Fruit fly (Drosophila melanogaster): ENCODE data around the gene CG34180.

CG34180 gene

dm6 chr2L:6073894-6074293 lies 13.6 kb downstream of the CG34180 start:
- TF ChIP-seq Sp1 (GFP tag; optimal IDR thresholded peaks at IDR 0.05) (no peak), rgr (GFP tag; optimal IDR thresholded peaks at IDR 0.05) (no peak), Rel (GFP tag; optimal IDR thresholded peaks at IDR 0.05) (no peak), Rel (tag; optimal IDR thresholded peaks at IDR 0.05) (no peak), Hr78 (GFP tag; optimal IDR thresholded peaks at IDR 0.05) (no peak), Vsx2 (GFP tag; optimal IDR thresholded peaks at IDR 0.05; ENCODE audit: partially characterized antibody) (no peak), tai (GFP tag; optimal IDR thresholded peaks at IDR 0.05) (no peak), foxo (GFP tag; optimal IDR thresholded peaks at IDR 0.05) (no peak), pan (optimal IDR thresholded peaks at IDR 0.05) (no peak), woc (GFP tag; optimal IDR thresholded peaks at IDR 0.05) (no peak), psq (GFP tag; optimal IDR thresholded peaks at IDR 0.05) (no peak), HLH106 (tag; optimal IDR thresholded peaks at IDR 0.05) (no peak), CG9705 (GFP tag; optimal IDR thresholded peaks at IDR 0.05) (no peak), dl (GFP tag; optimal IDR thresholded peaks at IDR 0.05; ENCODE audit: insufficient read depth in 1 of 2, partially characterized antibody in 2 of 2) (no peak), h (GFP tag; optimal IDR thresholded peaks at IDR 0.05) (no peak), fru (GFP tag; optimal IDR thresholded peaks at IDR 0.05) (no peak)

- TF ChIP-seq N (GFP tag; optimal IDR thresholded peaks at IDR 0.05) = no peak
- TF ChIP-seq Dfd (GFP tag; optimal IDR thresholded peaks at IDR 0.05) = no peak
- no peak for TF ChIP-seq fru (GFP tag; optimal IDR thresholded peaks at IDR 0.05)
- TF ChIP-seq pan (optimal IDR thresholded peaks at IDR 0.05) = no peak
- no peak for TF ChIP-seq CG32264 (GFP tag; optimal IDR thresholded peaks at IDR 0.05)
- no peak for TF ChIP-seq woc (GFP tag; optimal IDR thresholded peaks at IDR 0.05)
- TF ChIP-seq h (GFP tag; optimal IDR thresholded peaks at IDR 0.05) = no peak
- no peak for TF ChIP-seq Sp1 (GFP tag; optimal IDR thresholded peaks at IDR 0.05)
- TF ChIP-seq jim (GFP tag; optimal IDR thresholded peaks at IDR 0.05) = no peak
- TF ChIP-seq foxo (GFP tag; optimal IDR thresholded peaks at IDR 0.05) = no peak
- no peak for TF ChIP-seq Vsx2 (GFP tag; optimal IDR thresholded peaks at IDR 0.05; ENCODE audit: partially characterized antibody)
- no peak for TF ChIP-seq Rel (GFP tag; optimal IDR thresholded peaks at IDR 0.05)
- no peak for TF ChIP-seq Rel (tag; optimal IDR thresholded peaks at IDR 0.05)
- TF ChIP-seq psq (GFP tag; optimal IDR thresholded peaks at IDR 0.05) = no peak
- TF ChIP-seq dl (GFP tag; optimal IDR thresholded peaks at IDR 0.05; ENCODE audit: insufficient read depth in 1 of 2, partially characterized antibody in 2 of 2) = no peak
- no peak for TF ChIP-seq HLH106 (tag; optimal IDR thresholded peaks at IDR 0.05)
These were observed 14.0 kb downstream of the CG34180 start for dm6 chr2L:6074314-6074713.

- TF ChIP-seq woc (GFP tag; optimal IDR thresholded peaks at IDR 0.05) (no peak), h (GFP tag; optimal IDR thresholded peaks at IDR 0.05) (no peak), CrebA (GFP tag; optimal IDR thresholded peaks at IDR 0.05; ENCODE audit: borderline replicate concordance) (no peak), fru (GFP tag; optimal IDR thresholded peaks at IDR 0.05) (no peak), Dfd (GFP tag; optimal IDR thresholded peaks at IDR 0.05) (no peak), HLH106 (tag; optimal IDR thresholded peaks at IDR 0.05) (no peak), GATAd (GFP tag; optimal IDR thresholded peaks at IDR 0.05) (no peak), OdsH (GFP tag; optimal IDR thresholded peaks at IDR 0.05) (no peak), Dif (GFP tag; optimal IDR thresholded peaks at IDR 0.05; ENCODE audit: partially characterized antibody) (no peak), Myc (optimal IDR thresholded peaks at IDR 0.05) (no peak), tai (GFP tag; optimal IDR thresholded peaks at IDR 0.05) (no peak), ey (GFP tag; optimal IDR thresholded peaks at IDR 0.05) (no peak)
These were observed 15.0 kb downstream of the CG34180 start for dm6 chr2L:6075345-6075744.

dm6 chr2L:6076143-6076542 lies 15.8 kb downstream of the CG34180 start:
- TF ChIP-seq Rel (GFP tag; optimal IDR thresholded peaks at IDR 0.05) = no peak
- peak; percentile 69 for TF ChIP-seq Rel (tag; optimal IDR thresholded peaks at IDR 0.05)
- no peak for TF ChIP-seq jim (GFP tag; optimal IDR thresholded peaks at IDR 0.05)

dm6 chr2L:6076829-6077364 lies 16.6 kb downstream of the CG34180 start:
- no peak for TF ChIP-seq fru (GFP tag; optimal IDR thresholded peaks at IDR 0.05)
- TF ChIP-seq br (GFP tag; optimal IDR thresholded peaks at IDR 0.05) = no peak
- no peak for TF ChIP-seq tai (GFP tag; optimal IDR thresholded peaks at IDR 0.05)
- TF ChIP-seq Rel (GFP tag; optimal IDR thresholded peaks at IDR 0.05) = no peak
- no peak for TF ChIP-seq Rel (tag; optimal IDR thresholded peaks at IDR 0.05)
- no peak for TF ChIP-seq Jra (GFP tag; optimal IDR thresholded peaks at IDR 0.05)
- no peak for TF ChIP-seq GATAd (GFP tag; optimal IDR thresholded peaks at IDR 0.05)
- no peak for TF ChIP-seq dl (GFP tag; optimal IDR thresholded peaks at IDR 0.05; ENCODE audit: insufficient read depth in 1 of 2, partially characterized antibody in 2 of 2)
- no peak for TF ChIP-seq Hr78 (GFP tag; optimal IDR thresholded peaks at IDR 0.05)
- no peak for TF ChIP-seq OdsH (GFP tag; optimal IDR thresholded peaks at IDR 0.05)
- TF ChIP-seq ey (GFP tag; optimal IDR thresholded peaks at IDR 0.05) = no peak
- TF ChIP-seq woc (GFP tag; optimal IDR thresholded peaks at IDR 0.05) = no peak
- TF ChIP-seq brk (GFP tag; optimal IDR thresholded peaks at IDR 0.05) = no peak
- no peak for TF ChIP-seq jim (GFP tag; optimal IDR thresholded peaks at IDR 0.05)

All from whole organism, wandering third instar larva.